Fruit fly (Drosophila melanogaster) whole organism, adult: ENCODE measurements around the gene CG12535.

Source experiments
- CG11617 ChIP-seq: fragments of 200-800 bp; sonication (Bioruptor generic); optimal IDR thresholded peaks from 2 replicates; lab custom pipeline; 2017; ENCODE audit warnings: mild to moderate bottlenecking, missing biosample characterization, missing genetic modification reagents, missing genetic modification characterization
- CG12768 ChIP-seq: fragments of 200-800 bp; sonication (Bioruptor generic); optimal IDR thresholded peaks from 2 replicates; lab custom pipeline; 2017; ENCODE audit warnings: missing biosample characterization, missing genetic modification characterization, mild to moderate bottlenecking, moderate library complexity, missing genetic modification reagents
- CG14711 ChIP-seq: fragments of 200-800 bp; sonication (Bioruptor generic); optimal IDR thresholded peaks from 2 replicates; lab custom pipeline; 2018; ENCODE audit warnings: missing biosample characterization, mild to moderate bottlenecking, missing genetic modification characterization, moderate library complexity
- CG1620 ChIP-seq: fragments of 200-800 bp; sonication (Bioruptor generic); optimal IDR thresholded peaks from 2 replicates; lab custom pipeline; 2016; ENCODE audit warnings: missing biosample characterization, missing genetic modification characterization
- CG33017 ChIP-seq: fragments of 200-800 bp; sonication (Bioruptor generic); optimal IDR thresholded peaks from 2 replicates; lab custom pipeline; 2018; ENCODE audit warnings: missing biosample characterization, mild to moderate bottlenecking, missing genetic modification characterization, moderate library complexity
- CG5204 ChIP-seq: fragments of 200-800 bp; sonication (Bioruptor generic); optimal IDR thresholded peaks from 2 replicates; lab custom pipeline; 2016; ENCODE audit warnings: missing biosample characterization, missing genetic modification characterization
- CG7045 ChIP-seq: fragments of 200-800 bp; sonication (Bioruptor generic); optimal IDR thresholded peaks from 2 replicates; lab custom pipeline; 2017; ENCODE audit warnings: missing biosample characterization, mild to moderate bottlenecking, missing genetic modification characterization
- CG7101 ChIP-seq: fragments of 200-800 bp; sonication (Bioruptor generic); optimal IDR thresholded peaks from 2 replicates; lab custom pipeline; 2018; ENCODE audit warnings: missing biosample characterization, mild to moderate bottlenecking, missing genetic modification characterization, moderate library complexity
- Clk ChIP-seq: fragments of 200-800 bp; sonication (Bioruptor generic); optimal IDR thresholded peaks from 2 replicates; lab custom pipeline; 2017; ENCODE audit warnings: missing biosample characterization, missing genetic modification characterization
- Crg-1 ChIP-seq: fragments of 200-800 bp; sonication (Bioruptor generic); optimal IDR thresholded peaks from 2 replicates; lab custom pipeline; 2016; ENCODE audit warnings: missing biosample characterization, missing genetic modification characterization
- Hr96 ChIP-seq: fragments of 200-800 bp; sonication (Bioruptor generic); optimal IDR thresholded peaks from 2 replicates; lab custom pipeline; 2016; ENCODE audit warnings: missing biosample characterization, missing genetic modification characterization
- Mnt ChIP-seq: fragments of 200-800 bp; sonication (Bioruptor generic); optimal IDR thresholded peaks from 2 replicates; lab custom pipeline; 2016; ENCODE audit warnings: missing biosample characterization, mild to moderate bottlenecking, missing genetic modification characterization
- bab1 ChIP-seq: fragments of 200-800 bp; sonication (Bioruptor generic); optimal IDR thresholded peaks from 3 replicates; lab custom pipeline; 2019; ENCODE audit warnings: missing biosample characterization, mild to moderate bottlenecking, missing genetic modification characterization, moderate library complexity
- cic ChIP-seq: fragments of 200-800 bp; sonication (Bioruptor generic); optimal IDR thresholded peaks from 2 replicates; lab custom pipeline; 2017; ENCODE audit warnings: missing biosample characterization, mild to moderate bottlenecking, missing genetic modification characterization, moderate library complexity
- cnc ChIP-seq, 2 experiments: fragments of >200 bp; optimal IDR thresholded peaks; 2 replicates each; lab custom pipeline; 2017
- kay ChIP-seq: fragments of 200-800 bp; sonication (Bioruptor generic); peaks from one replicate; lab custom pipeline; 2016; ENCODE audit warnings: missing biosample characterization, missing genetic modification characterization, borderline replicate concordance
- ovo ChIP-seq: fragments of 200-800 bp; sonication (Bioruptor generic); optimal IDR thresholded peaks from 2 replicates; lab custom pipeline; 2016; ENCODE audit warnings: missing biosample characterization, missing genetic modification characterization
- pad ChIP-seq: fragments of 200-800 bp; sonication (Bioruptor generic); optimal IDR thresholded peaks from 3 replicates; lab custom pipeline; 2017; ENCODE audit warnings: missing biosample characterization, missing genetic modification characterization, mild to moderate bottlenecking, moderate library complexity, missing genetic modification reagents
- tj ChIP-seq: fragments of 200-800 bp; sonication (Bioruptor generic); optimal IDR thresholded peaks from 3 replicates; lab custom pipeline; 2017; ENCODE audit warnings: missing biosample characterization, mild to moderate bottlenecking, missing genetic modification characterization, moderate library complexity
- toe ChIP-seq: fragments of 200-800 bp; sonication (Bioruptor generic); optimal IDR thresholded peaks from 2 replicates; lab custom pipeline; 2016; ENCODE audit warnings: missing biosample characterization, missing genetic modification characterization

CG12535 gene

DNA sequence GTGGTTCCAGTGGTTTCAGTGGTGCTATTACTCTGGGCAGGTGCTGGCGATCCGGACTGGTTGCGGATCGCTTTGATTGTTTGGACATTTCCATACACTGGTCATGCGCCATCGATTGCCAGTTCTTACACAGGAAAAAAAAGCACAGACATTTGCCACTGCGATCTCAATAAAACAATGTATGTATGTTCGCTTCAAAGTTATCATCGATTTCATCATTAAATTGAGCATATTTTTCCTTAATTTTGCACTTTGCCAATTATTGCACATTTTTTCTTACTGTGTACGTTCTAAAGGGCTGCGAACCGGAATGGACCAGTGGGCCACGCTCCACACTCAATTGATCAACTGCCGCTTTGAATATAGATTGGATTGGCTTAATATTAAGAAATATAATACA, 85.1 kb downstream of the CG12535 start:
- TF ChIP-seq CG14711 (tag; lab: Kevin White, UChicago) (no peak), tj (GFP tag; lab: Kevin White, UChicago) (no peak), CG7101 (tag; lab: Kevin White, UChicago) (no peak), kay (GFP tag; lab: Kevin White, UChicago) (no peak), CG5204 (no peak), bab1 (GFP tag; lab: Kevin White, UChicago) (no peak), CG1620 (GFP tag; lab: Kevin White, UChicago) (no peak), Hr96 (GFP tag; lab: Kevin White, UChicago) (no peak), cnc (optimal IDR thresholded peaks at IDR 0.05; lab: Kevin White, UChicago) (no peak), CG33017 (tag; lab: Kevin White, UChicago) (no peak), CG7045 (GFP tag; lab: Kevin White, UChicago) (no peak)

DNA sequence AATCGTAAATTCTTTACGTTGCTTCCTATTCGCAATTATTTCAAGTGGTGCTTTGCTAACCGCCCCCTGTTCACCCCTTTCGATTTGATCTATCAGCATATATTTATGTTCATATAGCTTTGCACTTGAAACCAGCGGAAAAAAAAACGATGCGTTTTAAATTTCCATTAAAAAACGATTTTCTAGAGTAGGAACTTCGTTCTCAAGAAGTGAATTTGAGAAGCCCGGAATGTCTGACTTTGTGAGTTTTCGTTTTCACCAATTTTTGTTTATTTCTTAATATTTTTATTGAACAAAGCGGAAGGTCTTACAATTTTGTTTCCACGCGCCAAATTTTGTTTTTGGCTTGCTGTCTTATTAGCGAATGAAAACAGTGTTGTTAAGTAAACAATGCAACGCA, 86.3 kb downstream of the CG12535 start:
- TF ChIP-seq CG7101 (tag; lab: Kevin White, UChicago) (no peak), Clk (GFP tag; lab: Kevin White, UChicago) (no peak), CG11617 (GFP tag; lab: Kevin White, UChicago) (no peak), Crg-1 (GFP tag; lab: Kevin White, UChicago) (no peak), toe (GFP tag; lab: Kevin White, UChicago) (no peak), tj (GFP tag; lab: Kevin White, UChicago) (peak; percentile 92), kay (GFP tag; lab: Kevin White, UChicago) (no peak), CG5204 (no peak)

DNA sequence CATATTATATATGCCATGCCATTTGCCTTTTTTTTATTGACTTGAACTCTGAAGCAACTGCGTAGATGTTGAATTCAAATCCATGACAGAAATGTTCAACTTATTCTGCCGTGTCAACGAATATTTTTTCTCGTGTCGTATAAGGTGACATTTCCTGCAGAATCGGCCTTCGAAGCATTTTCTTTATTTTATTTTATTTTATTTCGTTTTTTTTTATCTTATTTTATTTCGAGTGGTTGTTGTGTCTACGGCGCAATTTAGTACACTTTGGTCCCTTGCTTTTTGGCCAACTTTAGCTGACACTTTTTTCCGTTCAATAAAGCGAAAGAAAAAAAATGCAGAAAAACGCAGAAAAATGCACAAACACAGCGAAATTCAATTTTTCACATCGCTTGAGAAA, 87.1 kb downstream of the CG12535 start:
- no peak for TF ChIP-seq toe (GFP tag; lab: Kevin White, UChicago)
- TF ChIP-seq tj (GFP tag; lab: Kevin White, UChicago), result peak; percentile 96

DNA sequence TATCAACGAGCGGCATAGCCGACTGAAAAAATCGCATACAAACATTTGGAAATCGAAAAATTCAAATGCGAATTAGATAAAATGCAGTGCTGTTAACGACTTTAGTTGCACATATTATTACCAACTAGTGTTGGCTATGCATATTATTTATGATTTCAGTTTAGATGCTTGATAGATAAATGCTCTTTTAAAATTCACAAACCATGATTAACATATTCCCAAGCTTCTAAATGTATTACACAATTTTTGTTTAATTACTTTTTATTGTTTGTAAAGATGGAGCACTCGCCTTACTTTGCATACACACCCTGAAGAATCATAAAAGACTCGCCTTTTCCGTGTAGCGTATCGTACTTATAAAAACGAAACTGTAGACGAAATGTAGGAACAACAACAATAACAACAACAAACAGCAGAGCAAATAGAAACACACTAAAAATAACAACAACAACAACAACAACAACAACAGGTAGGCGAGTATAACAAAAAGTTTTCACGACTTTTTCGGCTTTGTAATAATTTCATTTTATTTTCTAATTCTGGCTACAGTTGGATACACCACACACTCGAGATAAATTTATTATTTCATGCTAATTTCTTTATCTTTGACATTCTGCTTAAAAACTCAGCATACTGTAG, 88.2 kb downstream of the CG12535 start:
- peak; percentile 16 for TF ChIP-seq CG14711 (tag; lab: Kevin White, UChicago)
- no peak for TF ChIP-seq kay (GFP tag; lab: Kevin White, UChicago)
- TF ChIP-seq CG33017 (tag; lab: Kevin White, UChicago), result no peak
- TF ChIP-seq bab1 (GFP tag; lab: Kevin White, UChicago), result peak; percentile 10
- TF ChIP-seq CG5204, result no peak

DNA sequence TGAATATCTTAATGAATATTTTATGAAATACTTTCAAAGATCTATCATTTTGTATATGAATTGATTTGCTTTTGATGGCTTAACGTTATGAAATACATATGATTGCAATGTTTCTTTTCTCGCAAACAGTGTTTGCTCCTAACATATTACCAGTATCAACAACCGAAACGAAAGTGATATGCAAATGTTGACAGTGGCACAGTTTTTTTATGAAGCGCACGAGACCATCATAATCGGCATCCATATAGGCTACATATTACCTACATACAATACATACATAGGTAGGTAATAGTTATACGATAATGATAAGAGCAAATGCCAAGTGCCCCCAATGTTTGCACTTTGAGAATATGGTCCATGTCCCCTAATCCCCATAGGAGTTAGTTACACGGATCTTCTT, 89.9 kb downstream of the CG12535 start:
- TF ChIP-seq CG1620 (GFP tag; lab: Kevin White, UChicago) (no peak), CG7101 (tag; lab: Kevin White, UChicago) (no peak), cnc (optimal IDR thresholded peaks at IDR 0.05; lab: Kevin White, UChicago) (no peak), ovo (no peak), Mnt (no peak), CG11617 (GFP tag; lab: Kevin White, UChicago) (no peak), kay (GFP tag; lab: Kevin White, UChicago) (no peak), Crg-1 (GFP tag; lab: Kevin White, UChicago) (no peak), toe (GFP tag; lab: Kevin White, UChicago) (no peak), Hr96 (GFP tag; lab: Kevin White, UChicago) (no peak), CG33017 (tag; lab: Kevin White, UChicago) (no peak), Clk (GFP tag; lab: Kevin White, UChicago) (no peak), CG7045 (GFP tag; lab: Kevin White, UChicago) (no peak), CG5204 (no peak), CG14711 (tag; lab: Kevin White, UChicago) (no peak), CG12768 (GFP tag; lab: Kevin White, UChicago) (no peak)

DNA sequence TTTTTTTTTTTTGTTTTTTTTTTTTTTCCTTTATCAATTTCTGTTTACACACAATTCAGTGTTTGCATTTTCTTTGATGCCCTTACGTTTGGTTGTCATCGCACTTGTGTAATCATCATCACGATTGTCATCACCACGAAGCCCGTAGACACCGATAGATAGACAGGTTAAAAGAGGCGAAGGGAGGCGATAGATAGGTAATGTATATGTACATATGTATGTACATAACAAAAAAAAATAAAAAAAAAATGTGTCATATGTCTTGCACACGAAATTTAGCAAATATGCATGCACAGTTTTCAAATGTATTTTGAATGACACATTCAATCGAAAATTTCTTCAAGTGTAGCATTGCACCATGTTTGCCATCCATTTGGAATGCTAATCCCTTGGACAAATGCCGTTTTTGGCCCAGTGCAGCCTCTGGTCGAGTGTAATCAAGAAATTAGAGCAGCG, 91.0 kb downstream of the CG12535 start:
- TF ChIP-seq CG14711 (tag; lab: Kevin White, UChicago), result no peak
- no peak for TF ChIP-seq CG1620 (GFP tag; lab: Kevin White, UChicago)
- TF ChIP-seq ovo, result peak; percentile 27
- no peak for TF ChIP-seq toe (GFP tag; lab: Kevin White, UChicago)
- no peak for TF ChIP-seq bab1 (GFP tag; lab: Kevin White, UChicago)
- peak; percentile 27 for TF ChIP-seq CG7101 (tag; lab: Kevin White, UChicago)
- TF ChIP-seq Mnt, result peak; percentile 13
- TF ChIP-seq cic (GFP tag; lab: Kevin White, UChicago), result no peak
- TF ChIP-seq kay (GFP tag; lab: Kevin White, UChicago), result peak; percentile 45
- TF ChIP-seq pad (GFP tag; lab: Kevin White, UChicago), result no peak
- no peak for TF ChIP-seq Crg-1 (GFP tag; lab: Kevin White, UChicago)
- TF ChIP-seq CG5204, result no peak
- TF ChIP-seq cnc (optimal IDR thresholded peaks at IDR 0.05; lab: Kevin White, UChicago), result no peak
- TF ChIP-seq CG11617 (GFP tag; lab: Kevin White, UChicago), result peak; percentile 1
- TF ChIP-seq CG12768 (GFP tag; lab: Kevin White, UChicago), result no peak
- no peak for TF ChIP-seq CG7045 (GFP tag; lab: Kevin White, UChicago)
- no peak for TF ChIP-seq tj (GFP tag; lab: Kevin White, UChicago)
- no peak for TF ChIP-seq Hr96 (GFP tag; lab: Kevin White, UChicago)
- no peak for TF ChIP-seq Clk (GFP tag; lab: Kevin White, UChicago)
- TF ChIP-seq CG33017 (tag; lab: Kevin White, UChicago), result no peak
